Worm (Caenorhabditis elegans) whole organism, early embryonic: ENCODE results near the gene H06I04.3.

Experiments
- ama-1 ChIP-seq: fragments of 150-350 bp; optimal IDR thresholded peaks from 2 replicates; lab custom pipeline; 2014
- scrt-1 ChIP-seq: fragments of 200-800 bp; sonication (Bioruptor generic); IDR thresholded peaks from 2 replicates; pipeline ENCODE4 v1.3.6; 2022; ENCODE audit warnings: missing genetic modification characterization, missing compliant biosample characterization
- sea-1 ChIP-seq: fragments of 200-800 bp; sonication (Bioruptor generic); conservative IDR thresholded peaks from 2 replicates; pipeline ENCODE4 v1.3.6; 2022; ENCODE audit warnings: missing genetic modification characterization, missing compliant biosample characterization
- tbx-37 ChIP-seq: fragments of 200-800 bp; sonication (Bioruptor generic); conservative IDR thresholded peaks from 2 replicates; pipeline ENCODE4 v1.3.6; 2022; ENCODE audit warnings: missing genetic modification reagents, missing genetic modification characterization, missing compliant biosample characterization

DNA sequence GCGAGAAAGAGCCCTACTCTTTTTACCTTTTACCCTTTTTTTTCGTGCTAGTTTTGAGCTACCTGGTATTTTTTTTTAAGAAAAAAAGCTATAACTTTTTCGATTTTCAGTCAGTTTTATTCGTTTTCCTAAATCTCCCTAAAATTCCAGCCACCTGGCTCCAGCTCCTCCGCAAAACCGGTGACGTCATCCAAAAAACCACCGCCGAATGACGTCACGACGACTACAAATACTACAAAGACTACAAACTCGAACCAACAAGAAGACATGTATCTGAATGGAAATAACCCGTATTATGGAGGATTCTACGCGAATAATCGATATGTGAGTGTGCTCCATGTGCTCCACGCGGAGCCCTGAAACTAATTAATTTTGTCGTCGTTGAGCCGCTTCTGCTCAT, 24.4 kb downstream of the H06I04.3 start:
- TF ChIP-seq scrt-1 (GFP tag; lab: Robert Waterston, UW) = no peak
- TF ChIP-seq tbx-37 (GFP tag; lab: Robert Waterston, UW) = no peak
- no peak for TF ChIP-seq sea-1 (GFP tag; lab: Robert Waterston, UW)
- TF ChIP-seq ama-1 (lab: Kevin White, UChicago) = no peak
